Worm (Caenorhabditis elegans): ENCODE data around the gene W02G9.4.

The W02G9.4 gene

DNA sequence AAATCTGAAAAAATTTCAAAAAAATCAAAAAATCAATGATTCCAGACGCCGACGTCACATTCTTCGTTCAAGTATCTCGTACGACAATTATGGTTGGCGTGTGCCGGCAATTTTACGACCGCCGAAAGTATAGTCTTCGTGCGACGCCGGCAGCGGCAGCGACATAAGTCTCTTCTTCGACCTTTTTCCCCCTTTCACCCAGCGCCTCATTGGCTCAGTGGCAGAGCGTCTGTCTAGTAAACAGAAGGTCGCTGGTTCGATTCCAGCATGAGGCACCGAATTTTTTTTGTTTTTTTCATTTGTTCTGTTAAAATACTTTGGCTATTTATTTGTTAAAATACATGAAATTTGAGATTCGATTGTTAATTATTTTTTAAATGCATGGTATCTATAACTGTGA lies 7.1 kb downstream of the W02G9.4 start:
- TF ChIP-seq lin-11 (tag; optimal IDR thresholded peaks at IDR 0.05): no peak
- peak; percentile 15 for TF ChIP-seq unc-55 (GFP tag; optimal IDR thresholded peaks at IDR 0.05)
- TF ChIP-seq ceh-16 (tag; optimal IDR thresholded peaks at IDR 0.05): no peak
- no peak for TF ChIP-seq aly-2 (tag; optimal IDR thresholded peaks at IDR 0.05)
- no peak for TF ChIP-seq ztf-4 (tag; optimal IDR thresholded peaks at IDR 0.05)
- peak; percentile 57 for TF ChIP-seq lin-13 (GFP tag; optimal IDR thresholded peaks at IDR 0.05)
- TF ChIP-seq ama-1 (optimal IDR thresholded peaks at IDR 0.05): no peak
- no peak for TF ChIP-seq mab-5 (tag; optimal IDR thresholded peaks at IDR 0.05)
- TF ChIP-seq egl-27 (tag; optimal IDR thresholded peaks at IDR 0.05): no peak
- TF ChIP-seq ztf-11 (tag; optimal IDR thresholded peaks at IDR 0.05): no peak
- TF ChIP-seq crh-2 (tag; optimal IDR thresholded peaks at IDR 0.05): peak; percentile 31
- TF ChIP-seq zag-1 (tag; optimal IDR thresholded peaks at IDR 0.05): no peak
- TF ChIP-seq gmeb-1 (tag; optimal IDR thresholded peaks at IDR 0.05): peak; percentile 18
- peak; percentile 5 for TF ChIP-seq C34F6.9 (tag; optimal IDR thresholded peaks at IDR 0.05)
- peak; percentile 57 for TF ChIP-seq nhr-129 (tag; optimal IDR thresholded peaks at IDR 0.05)
- TF ChIP-seq unc-62 (GFP tag; optimal IDR thresholded peaks at IDR 0.05): no peak
- TF ChIP-seq mbf-1 (tag; optimal IDR thresholded peaks at IDR 0.05): no peak
- TF ChIP-seq sem-4 (tag; optimal IDR thresholded peaks at IDR 0.05): no peak
- no peak for TF ChIP-seq ceh-82 (tag; optimal IDR thresholded peaks at IDR 0.05)
- TF ChIP-seq ZK546.5 (tag; optimal IDR thresholded peaks at IDR 0.05): no peak
- TF ChIP-seq nhr-12 (tag; optimal IDR thresholded peaks at IDR 0.05): no peak
- TF ChIP-seq lin-39 (tag; optimal IDR thresholded peaks at IDR 0.05): no peak
- TF ChIP-seq fos-1 (tag; optimal IDR thresholded peaks at IDR 0.05): peak; percentile 17
- no peak for TF ChIP-seq elt-1 (tag; optimal IDR thresholded peaks at IDR 0.05)
- no peak for TF ChIP-seq nhr-77 (tag; optimal IDR thresholded peaks at IDR 0.05)
- TF ChIP-seq ztf-1 (GFP tag; conservative IDR thresholded peaks at IDR 0.05): no peak
- no peak for TF ChIP-seq dmd-4 (tag; optimal IDR thresholded peaks at IDR 0.05)
- TF ChIP-seq sma-3 (GFP tag; optimal IDR thresholded peaks at IDR 0.05): no peak
- TF ChIP-seq nhr-10 (tag; optimal IDR thresholded peaks at IDR 0.05): no peak
- no peak for TF ChIP-seq R02D3.7 (tag; optimal IDR thresholded peaks at IDR 0.05)
- TF ChIP-seq nhr-6 (tag; optimal IDR thresholded peaks at IDR 0.05): no peak
- TF ChIP-seq nhr-25 (tag; optimal IDR thresholded peaks at IDR 0.05): no peak
- peak; percentile 4 for TF ChIP-seq sma-9 (GFP tag; optimal IDR thresholded peaks at IDR 0.05)
- TF ChIP-seq sma-9 (tag; optimal IDR thresholded peaks at IDR 0.05): no peak
- TF ChIP-seq mdl-1 (tag; optimal IDR thresholded peaks at IDR 0.05): no peak
- no peak for TF ChIP-seq alr-1 (tag; optimal IDR thresholded peaks at IDR 0.05)
- TF ChIP-seq peb-1 (tag; optimal IDR thresholded peaks at IDR 0.05): no peak
- peak; percentile 30 for TF ChIP-seq F13H6.1 (tag; optimal IDR thresholded peaks at IDR 0.05)
- TF ChIP-seq elt-3 (tag; optimal IDR thresholded peaks at IDR 0.05): no peak
- TF ChIP-seq nhr-23 (tag; optimal IDR thresholded peaks at IDR 0.05): no peak
- TF ChIP-seq blmp-1 (tag; optimal IDR thresholded peaks at IDR 0.05; ENCODE audit: insufficient read depth): no peak
- no peak for TF ChIP-seq Y55F3AM.14 (GFP tag; optimal IDR thresholded peaks at IDR 0.05)
- no peak for TF ChIP-seq nhr-11 (tag; optimal IDR thresholded peaks at IDR 0.05)
- no peak for TF ChIP-seq skn-1 (tag; optimal IDR thresholded peaks at IDR 0.05)
- no peak for TF ChIP-seq nhr-21 (tag; optimal IDR thresholded peaks at IDR 0.05)
- no peak for TF ChIP-seq snpc-4 (tag; optimal IDR thresholded peaks at IDR 0.05)
- no peak for TF ChIP-seq unc-39 (tag; optimal IDR thresholded peaks at IDR 0.05)
- TF ChIP-seq nhr-237 (tag; optimal IDR thresholded peaks at IDR 0.05): no peak
- TF ChIP-seq lsy-2 (tag; optimal IDR thresholded peaks at IDR 0.05): peak in 1 of 2 experiments; percentile 41

DNA sequence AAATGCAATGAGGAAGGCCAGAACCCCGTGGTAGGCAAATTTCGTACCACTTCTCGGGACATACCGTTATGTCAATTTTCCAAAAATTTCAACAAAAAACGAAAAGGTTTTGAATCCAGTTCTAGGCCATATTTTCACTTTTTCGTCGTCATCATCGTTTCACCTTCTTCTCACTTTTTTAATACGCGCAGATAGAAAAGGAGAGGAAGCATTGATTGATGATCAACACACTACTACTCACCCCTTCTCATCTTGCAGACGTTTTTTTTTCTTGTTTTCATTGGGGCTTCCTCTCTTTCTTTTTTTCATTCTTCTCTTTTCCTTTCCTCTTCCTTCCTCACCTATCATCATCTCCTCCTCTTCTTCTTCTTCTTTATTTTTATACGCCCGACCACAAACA lies 9.0 kb downstream of the W02G9.4 start:
- no peak for TF ChIP-seq nhr-6 (tag; optimal IDR thresholded peaks at IDR 0.05)
- TF ChIP-seq nhr-25 (tag; optimal IDR thresholded peaks at IDR 0.05): peak; percentile 10
- TF ChIP-seq ZK546.5 (tag; optimal IDR thresholded peaks at IDR 0.05): no peak
- TF ChIP-seq blmp-1 (tag; optimal IDR thresholded peaks at IDR 0.05; ENCODE audit: insufficient read depth): peak; percentile 90
